Worm (Caenorhabditis elegans) whole organism, L3 larva: ENCODE measurements around the gene R11G11.16.

Experiments
- R02D3.7 ChIP-seq: fragments of 150-350 bp; optimal IDR thresholded peaks from 2 replicates; lab custom pipeline; 2014; ENCODE audit warnings: missing biosample characterization, missing genetic modification characterization
- ZK546.5 ChIP-seq: sonication (generic microtip); optimal IDR thresholded peaks from 2 replicates; lab custom pipeline; 2017; ENCODE audit warnings: missing biosample characterization, missing genetic modification characterization
- aly-2 ChIP-seq: fragments of 150-350 bp; optimal IDR thresholded peaks from 2 replicates; lab custom pipeline; 2014; ENCODE audit warnings: missing biosample characterization, missing genetic modification characterization
- ama-1 ChIP-seq: fragments of 150-350 bp; optimal IDR thresholded peaks from 2 replicates; lab custom pipeline; 2018
- ceh-16 ChIP-seq: sonication (generic microtip); optimal IDR thresholded peaks from 2 replicates; lab custom pipeline; 2017; ENCODE audit warnings: missing biosample characterization, missing genetic modification characterization
- ceh-28 ChIP-seq: fragments of 150-350 bp; optimal IDR thresholded peaks from 2 replicates; lab custom pipeline; 2014; ENCODE audit warnings: missing biosample characterization, missing genetic modification reagents, missing genetic modification characterization
- ceh-82 ChIP-seq: fragments of 150-350 bp; optimal IDR thresholded peaks from 2 replicates; lab custom pipeline; 2014; ENCODE audit warnings: missing biosample characterization, missing genetic modification characterization
- ceh-9 ChIP-seq: sonication (generic microtip); optimal IDR thresholded peaks from 2 replicates; lab custom pipeline; 2018; ENCODE audit warnings: missing biosample characterization, missing genetic modification characterization
- daf-12 ChIP-seq: fragments of 150-350 bp; optimal IDR thresholded peaks from 2 replicates; lab custom pipeline; 2014; ENCODE audit warnings: missing biosample characterization, missing genetic modification reagents, missing genetic modification characterization
- egl-27 ChIP-seq: sonication (generic microtip); optimal IDR thresholded peaks from 4 replicates; lab custom pipeline; 2017; ENCODE audit warnings: missing biosample characterization, missing genetic modification reagents, missing genetic modification characterization
- egl-5 ChIP-seq: fragments of 150-350 bp; optimal IDR thresholded peaks from 2 replicates; lab custom pipeline; 2017; ENCODE audit warnings: missing biosample characterization, missing genetic modification reagents, missing genetic modification characterization, inconsistent platforms
- elt-1 ChIP-seq: fragments of 150-350 bp; optimal IDR thresholded peaks from 2 replicates; lab custom pipeline; 2014; ENCODE audit warnings: missing biosample characterization, missing genetic modification characterization
- elt-2 ChIP-seq: sonication (generic microtip); optimal IDR thresholded peaks from 2 replicates; lab custom pipeline; 2016; ENCODE audit warnings: missing genetic modification reagents, mild to moderate bottlenecking, missing genetic modification characterization, missing compliant biosample characterization
- elt-3 ChIP-seq, 3 experiments: fragments of 150-350 bp in 1 of 3; sonication (generic microtip) in 2 of 3; optimal IDR thresholded peaks; 2 replicates in 2 of 3; 4 replicates in 1 of 3; lab custom pipeline; 2014 to 2017; ENCODE audit warnings: missing biosample characterization in 3 of 3, missing genetic modification characterization in 3 of 3
- eor-1 ChIP-seq, 2 experiments: fragments of 150-350 bp; optimal IDR thresholded peaks; 2 replicates each; lab custom pipeline; 2014 to 2018; ENCODE audit warnings: missing biosample characterization in 2 of 2, missing genetic modification characterization in 2 of 2
- fkh-10 ChIP-seq: sonication (generic microtip); optimal IDR thresholded peaks from 2 replicates; lab custom pipeline; 2017; ENCODE audit warnings: missing biosample characterization, missing genetic modification reagents, missing genetic modification characterization
- fkh-2 ChIP-seq: fragments of 150-350 bp; optimal IDR thresholded peaks from 2 replicates; lab custom pipeline; 2014; ENCODE audit warnings: missing biosample characterization, missing genetic modification reagents, missing genetic modification characterization
- hmg-11 ChIP-seq: sonication (generic microtip); optimal IDR thresholded peaks from 2 replicates; lab custom pipeline; 2016; ENCODE audit warnings: missing genetic modification characterization, missing compliant biosample characterization
- jun-1 ChIP-seq: fragments of 150-350 bp; optimal IDR thresholded peaks from 2 replicates; lab custom pipeline; 2014; ENCODE audit warnings: missing biosample characterization, missing genetic modification reagents, missing genetic modification characterization
- lin-15B ChIP-seq: fragments of 150-350 bp; optimal IDR thresholded peaks from 2 replicates; lab custom pipeline; 2014; ENCODE audit warnings: missing biosample characterization, missing genetic modification characterization
- lin-39 ChIP-seq: fragments of 150-350 bp; optimal IDR thresholded peaks from 2 replicates; lab custom pipeline; 2018; ENCODE audit warnings: missing biosample characterization, missing genetic modification reagents, missing genetic modification characterization
- lsy-12 ChIP-seq: sonication (generic microtip); optimal IDR thresholded peaks from 2 replicates; lab custom pipeline; 2016; ENCODE audit warnings: mild to moderate bottlenecking, missing genetic modification characterization, missing compliant biosample characterization
- mdl-1 ChIP-seq: fragments of 150-350 bp; optimal IDR thresholded peaks from 2 replicates; lab custom pipeline; 2014; ENCODE audit warnings: missing biosample characterization, missing genetic modification characterization
- mml-1 ChIP-seq: fragments of 150-350 bp; sonication (generic microtip); optimal IDR thresholded peaks from 3 replicates; lab custom pipeline; 2014; ENCODE audit warnings: missing biosample characterization, missing genetic modification characterization
- nfya-1 ChIP-seq: sonication (generic microtip); optimal IDR thresholded peaks from 2 replicates; lab custom pipeline; 2017; ENCODE audit warnings: missing genetic modification characterization, mild to moderate bottlenecking, missing compliant biosample characterization, antibody characterized with exemption, moderate library complexity; ENCODE audit not compliant: insufficient read depth
- nhr-12 ChIP-seq: fragments of 150-350 bp; optimal IDR thresholded peaks from 2 replicates; lab custom pipeline; 2014; ENCODE audit warnings: missing biosample characterization, missing genetic modification characterization
- nhr-23 ChIP-seq: fragments of 150-350 bp; optimal IDR thresholded peaks from 2 replicates; lab custom pipeline; 2014; ENCODE audit warnings: missing biosample characterization, missing genetic modification reagents, missing genetic modification characterization
- nhr-237 ChIP-seq: fragments of 150-350 bp; optimal IDR thresholded peaks from 2 replicates; lab custom pipeline; 2014; ENCODE audit warnings: missing biosample characterization, missing genetic modification characterization
- nhr-25 ChIP-seq: sonication (generic microtip); optimal IDR thresholded peaks from 2 replicates; lab custom pipeline; 2017; ENCODE audit warnings: missing biosample characterization, missing genetic modification characterization
- nhr-28 ChIP-seq: fragments of 150-350 bp; optimal IDR thresholded peaks from 2 replicates; lab custom pipeline; 2014; ENCODE audit warnings: missing biosample characterization, missing genetic modification characterization
- nhr-43 ChIP-seq: sonication (generic microtip); optimal IDR thresholded peaks from 2 replicates; lab custom pipeline; 2016; ENCODE audit warnings: mild to moderate bottlenecking, missing genetic modification characterization, missing compliant biosample characterization; ENCODE audit not compliant: poor library complexity, severe bottlenecking
- nhr-67 ChIP-seq: fragments of 150-350 bp; optimal IDR thresholded peaks from 2 replicates; lab custom pipeline; 2014; ENCODE audit warnings: missing biosample characterization, missing genetic modification characterization
- nhr-76 ChIP-seq: fragments of 150-350 bp; sonication (generic microtip); optimal IDR thresholded peaks from 5 replicates; lab custom pipeline; 2014; ENCODE audit warnings: missing biosample characterization, missing genetic modification characterization
- nhr-77 ChIP-seq: fragments of 150-350 bp; optimal IDR thresholded peaks from 2 replicates; lab custom pipeline; 2014; ENCODE audit warnings: missing biosample characterization, missing genetic modification characterization
- pha-4 ChIP-seq: fragments of 150-350 bp; optimal IDR thresholded peaks from 2 replicates; lab custom pipeline; 2014; ENCODE audit warnings: missing biosample characterization, missing genetic modification reagents, missing genetic modification characterization
- pqm-1 ChIP-seq: fragments of 150-350 bp; optimal IDR thresholded peaks from 2 replicates; lab custom pipeline; 2017; ENCODE audit warnings: missing biosample characterization, missing genetic modification characterization, inconsistent platforms
- sea-2 ChIP-seq: fragments of 150-350 bp; sonication (generic microtip); optimal IDR thresholded peaks from 4 replicates; lab custom pipeline; 2014; ENCODE audit warnings: missing biosample characterization, missing genetic modification reagents, missing genetic modification characterization
- skn-1 ChIP-seq: fragments of 150-350 bp; optimal IDR thresholded peaks from 2 replicates; lab custom pipeline; 2014; ENCODE audit warnings: missing biosample characterization, missing genetic modification characterization
- snpc-4 ChIP-seq: fragments of 150-350 bp; optimal IDR thresholded peaks from 2 replicates; lab custom pipeline; 2014; ENCODE audit warnings: missing biosample characterization, missing genetic modification characterization
- tbx-2 ChIP-seq: sonication (generic microtip); optimal IDR thresholded peaks from 2 replicates; lab custom pipeline; 2016; ENCODE audit warnings: mild to moderate bottlenecking, missing genetic modification characterization, missing compliant biosample characterization
- unc-39 ChIP-seq: sonication (generic microtip); optimal IDR thresholded peaks from 4 replicates; lab custom pipeline; 2017; ENCODE audit warnings: missing biosample characterization, missing genetic modification characterization
- unc-62 ChIP-seq: fragments of 150-350 bp; sonication (generic microtip); optimal IDR thresholded peaks from 4 replicates; lab custom pipeline; 2014; ENCODE audit warnings: missing biosample characterization, missing genetic modification reagents, missing genetic modification characterization
- zag-1 ChIP-seq: fragments of 150-350 bp; optimal IDR thresholded peaks from 2 replicates; lab custom pipeline; 2014; ENCODE audit warnings: missing biosample characterization, missing genetic modification characterization
- ztf-11 ChIP-seq: fragments of 150-350 bp; optimal IDR thresholded peaks from 2 replicates; lab custom pipeline; 2014; ENCODE audit warnings: missing biosample characterization, missing genetic modification characterization
- ztf-4 ChIP-seq: fragments of 150-350 bp; optimal IDR thresholded peaks from 2 replicates; lab custom pipeline; 2014; ENCODE audit warnings: missing biosample characterization, missing genetic modification characterization

Gene R11G11.16

DNA sequence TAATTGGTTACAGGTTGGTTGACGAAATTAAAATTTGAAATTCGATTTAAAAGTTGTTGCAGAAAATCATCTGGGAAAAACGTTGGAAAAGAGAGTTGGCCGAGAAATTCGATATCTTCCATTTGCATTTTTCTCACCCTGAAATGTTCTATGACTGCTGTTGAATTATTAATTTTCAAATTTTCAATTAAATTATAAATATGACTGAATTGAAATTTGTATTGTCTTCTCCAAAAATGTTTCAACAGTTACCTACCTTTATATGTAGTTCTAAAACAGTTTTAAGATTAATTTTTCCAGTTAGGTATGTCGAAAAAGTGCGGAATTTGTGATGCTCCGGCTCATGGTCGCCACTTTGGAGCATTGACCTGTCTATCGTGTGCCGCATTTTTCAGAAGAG, 38.3 kb downstream of the R11G11.16 start, which contains the start of gene nhr-211:
Gene nhr-211 (plus strand): TSS at position 301 of the 400 bp plus-strand sequence.
- TF ChIP-seq mml-1 (tag; lab: Kevin White, UChicago) (no peak), skn-1 (tag; lab: Kevin White, UChicago) (no peak), elt-2 (tag; lab: Kevin White, UChicago) (no peak), elt-1 (no peak), ztf-11 (no peak), lin-39 (tag; lab: Kevin White, UChicago) (no peak), aly-2 (tag; lab: Kevin White, UChicago) (no peak), nhr-67 (no peak), tbx-2 (tag; lab: Kevin White, UChicago) (no peak), eor-1 (tag; optimal IDR thresholded peaks at IDR 0.05; lab: Kevin White, UChicago) (no peak), nhr-237 (tag; lab: Kevin White, UChicago) (no peak), nhr-43 (tag; lab: Kevin White, UChicago) (no peak), sea-2 (GFP tag; lab: Kevin White, UChicago) (no peak), ceh-82 (tag; lab: Kevin White, UChicago) (no peak), hmg-11 (tag; lab: Kevin White, UChicago) (no peak), fkh-2 (tag; lab: Kevin White, UChicago) (no peak), nhr-23 (tag; lab: Kevin White, UChicago) (no peak), nhr-77 (tag; lab: Kevin White, UChicago) (no peak), unc-39 (no peak), daf-12 (tag; lab: Kevin White, UChicago) (no peak)

ce11 chrV:484285-484890, 40.6 kb downstream of the R11G11.16 start, which contains the start of gene nhr-212:
Gene nhr-212 (plus strand): TSS chrV:484857.
- no peak for TF ChIP-seq zag-1 (tag; lab: Kevin White, UChicago)
- TF ChIP-seq egl-5 (tag; lab: Kevin White, UChicago): no peak
- TF ChIP-seq skn-1 (tag; lab: Kevin White, UChicago): no peak
- TF ChIP-seq ztf-4 (tag; lab: Kevin White, UChicago): no peak
- TF ChIP-seq ceh-16 (tag; lab: Kevin White, UChicago): no peak
- no peak for TF ChIP-seq nhr-67
- TF ChIP-seq lsy-12 (tag; lab: Kevin White, UChicago): no peak
- TF ChIP-seq mml-1 (tag; lab: Kevin White, UChicago): no peak
- TF ChIP-seq ztf-11: no peak
- peak; percentile 57 for TF ChIP-seq ceh-28 (tag; lab: Kevin White, UChicago)
- TF ChIP-seq unc-62: no peak
- TF ChIP-seq ceh-9 (tag; lab: Kevin White, UChicago): no peak
- TF ChIP-seq ama-1 (lab: Kevin White, UChicago): no peak
- TF ChIP-seq sea-2 (GFP tag; lab: Kevin White, UChicago): no peak
- TF ChIP-seq mdl-1: no peak
- TF ChIP-seq tbx-2 (tag; lab: Kevin White, UChicago): no peak
- no peak for TF ChIP-seq nhr-25
- TF ChIP-seq R02D3.7 (tag; lab: Kevin White, UChicago): no peak
- no peak for TF ChIP-seq snpc-4 (tag; lab: Kevin White, UChicago)
- TF ChIP-seq nhr-76 (tag; lab: Kevin White, UChicago): no peak
- no peak for TF ChIP-seq daf-12 (tag; lab: Kevin White, UChicago)
- no peak for TF ChIP-seq nhr-77 (tag; lab: Kevin White, UChicago)
- TF ChIP-seq nhr-43 (tag; lab: Kevin White, UChicago): no peak
- TF ChIP-seq egl-27: no peak
- TF ChIP-seq elt-2 (tag; lab: Kevin White, UChicago): peak; percentile 40
- no peak for TF ChIP-seq ceh-82 (tag; lab: Kevin White, UChicago)
- no peak for TF ChIP-seq nfya-1 (tag; lab: Kevin White, UChicago)
- TF ChIP-seq lin-15B: no peak
- no peak for TF ChIP-seq nhr-28 (tag; lab: Kevin White, UChicago)
- TF ChIP-seq ZK546.5 (tag; lab: Kevin White, UChicago): no peak
- no peak for TF ChIP-seq hmg-11 (tag; lab: Kevin White, UChicago)
- no peak for TF ChIP-seq elt-3 (tag; optimal IDR thresholded peaks at IDR 0.05; lab: Kevin White, UChicago)
- no peak for TF ChIP-seq aly-2 (tag; lab: Kevin White, UChicago)
- no peak for TF ChIP-seq nhr-237 (tag; lab: Kevin White, UChicago)
- no peak for TF ChIP-seq nhr-12 (tag; lab: Kevin White, UChicago)
- peak; percentile 50 for TF ChIP-seq pqm-1 (tag; lab: Kevin White, UChicago)
- TF ChIP-seq pha-4 (tag; lab: Kevin White, UChicago): peak; percentile 83
- peak; percentile 27 for TF ChIP-seq nhr-23 (tag; lab: Kevin White, UChicago)
- no peak for TF ChIP-seq elt-1
- TF ChIP-seq jun-1 (tag; lab: Kevin White, UChicago): no peak
- TF ChIP-seq unc-39: no peak
- no peak for TF ChIP-seq eor-1 (tag; optimal IDR thresholded peaks at IDR 0.05; lab: Kevin White, UChicago)
- TF ChIP-seq fkh-10: no peak
- no peak for TF ChIP-seq lin-39 (tag; lab: Kevin White, UChicago)
